Worm (Caenorhabditis elegans) whole organism, early embryonic: ENCODE measurements around the gene ZK546.2.
"Not testable (repeated sequence)": the region's sequence is repeated elsewhere in the genome, so short reads cannot be mapped to it uniquely, and the experiment has no call there.

Experiments
- B0310.2 ChIP-seq: sonication (generic microtip); optimal IDR thresholded peaks from 2 replicates; lab custom pipeline; 2016; ENCODE audit warnings: mild to moderate bottlenecking, missing genetic modification characterization, missing compliant biosample characterization
- F13C5.2 ChIP-seq: sonication (generic microtip); optimal IDR thresholded peaks from 2 replicates; lab custom pipeline; 2017; ENCODE audit warnings: mild to moderate bottlenecking, missing genetic modification characterization, inconsistent platforms, missing compliant biosample characterization
- aly-1 ChIP-seq: sonication (generic microtip); optimal IDR thresholded peaks from 2 replicates; lab custom pipeline; 2016; ENCODE audit warnings: missing genetic modification characterization, missing compliant biosample characterization
- ama-1 ChIP-seq: fragments of 150-350 bp; optimal IDR thresholded peaks from 2 replicates; lab custom pipeline; 2014
- ceh-13 ChIP-seq: fragments of 200-800 bp; sonication (Bioruptor generic); optimal IDR thresholded peaks from 2 replicates; lab custom pipeline; 2018; ENCODE audit warnings: mild to moderate bottlenecking, missing genetic modification characterization, missing compliant biosample characterization
- ceh-36 ChIP-seq: sonication (generic microtip); optimal IDR thresholded peaks from 2 replicates; lab custom pipeline; 2016; ENCODE audit warnings: missing genetic modification characterization, inconsistent platforms, missing compliant biosample characterization
- ets-7 ChIP-seq: sonication (generic microtip); optimal IDR thresholded peaks from 2 replicates; lab custom pipeline; 2016; ENCODE audit warnings: missing genotype, missing genetic modification characterization, missing compliant biosample characterization
- flt-1 ChIP-seq: fragments of 200-800 bp; sonication (Bioruptor generic); IDR thresholded peaks from 2 replicates; pipeline ENCODE4 v1.3.6; 2022; ENCODE audit warnings: missing genetic modification characterization, missing compliant biosample characterization
- hmbx-1 ChIP-seq: sonication (generic microtip); optimal IDR thresholded peaks from 2 replicates; lab custom pipeline; 2016; ENCODE audit warnings: mild to moderate bottlenecking, missing genetic modification characterization, missing compliant biosample characterization
- hmg-4 ChIP-seq: fragments of 200-800 bp; sonication (Bioruptor generic); optimal IDR thresholded peaks from 2 replicates; lab custom pipeline; 2018; ENCODE audit warnings: mild to moderate bottlenecking, missing genetic modification characterization, missing compliant biosample characterization
- hnd-1 ChIP-seq: sonication (generic microtip); optimal IDR thresholded peaks from 2 replicates; lab custom pipeline; 2016; ENCODE audit warnings: missing genetic modification characterization, missing compliant biosample characterization
- pes-1 ChIP-seq: fragments of 200-800 bp; sonication (Bioruptor generic); IDR thresholded peaks from 2 replicates; pipeline ENCODE4 v1.3.6; 2022; ENCODE audit warnings: missing genetic modification reagents, missing genetic modification characterization, missing compliant biosample characterization
- scrt-1 ChIP-seq: fragments of 200-800 bp; sonication (Bioruptor generic); IDR thresholded peaks from 2 replicates; pipeline ENCODE4 v1.3.6; 2022; ENCODE audit warnings: missing genetic modification characterization, missing compliant biosample characterization
- sea-1 ChIP-seq: fragments of 200-800 bp; sonication (Bioruptor generic); conservative IDR thresholded peaks from 2 replicates; pipeline ENCODE4 v1.3.6; 2022; ENCODE audit warnings: missing genetic modification characterization, missing compliant biosample characterization
- tbx-11 ChIP-seq: fragments of 200-800 bp; sonication (Bioruptor generic); IDR thresholded peaks from 2 replicates; pipeline ENCODE4 v1.3.6; 2022; ENCODE audit warnings: missing genetic modification characterization, missing compliant biosample characterization
- tbx-37 ChIP-seq: fragments of 200-800 bp; sonication (Bioruptor generic); conservative IDR thresholded peaks from 2 replicates; pipeline ENCODE4 v1.3.6; 2022; ENCODE audit warnings: missing genetic modification reagents, missing genetic modification characterization, missing compliant biosample characterization
- tra-4 ChIP-seq: sonication (generic microtip); optimal IDR thresholded peaks from 2 replicates; lab custom pipeline; 2017; ENCODE audit warnings: missing genetic modification characterization, missing compliant biosample characterization

ZK546.2 gene

ce11 chrII:4908160-4908559, 37.7 kb upstream of the ZK546.2 start:
- TF ChIP-seq hmbx-1 (tag; lab: Kevin White, UChicago) (no peak), flt-1 (no peak), hmg-4 (no peak), ets-7 (no peak), tbx-11 (no peak), B0310.2 (tag; lab: Kevin White, UChicago) (no peak), scrt-1 (GFP tag; lab: Robert Waterston, UW) (no peak), ceh-36 (tag; lab: Kevin White, UChicago) (no peak), ceh-13 (GFP tag; lab: Kevin White, UChicago) (no peak), tbx-37 (GFP tag; lab: Robert Waterston, UW) (no peak), tra-4 (tag; lab: Kevin White, UChicago) (no peak), pes-1 (no peak), ama-1 (no peak)

- no peak for TF ChIP-seq aly-1 (tag; lab: Kevin White, UChicago)
- TF ChIP-seq hnd-1, result no peak
- no peak for TF ChIP-seq hmbx-1 (tag; lab: Kevin White, UChicago)
- no peak for TF ChIP-seq tra-4 (tag; lab: Kevin White, UChicago)
- TF ChIP-seq ceh-36 (tag; lab: Kevin White, UChicago), result no peak
- TF ChIP-seq flt-1, result no peak
These were observed 31.6 kb upstream of the ZK546.2 start, which contains the start of gene R05F9.11 for ce11 chrII:4914214-4914613. Gene R05F9.11, minus strand, starts transcription at chrII:4914218.

- no peak for TF ChIP-seq aly-1 (tag; lab: Kevin White, UChicago)
- no peak for TF ChIP-seq ceh-13 (GFP tag; lab: Kevin White, UChicago)
- no peak for TF ChIP-seq sea-1 (GFP tag; lab: Robert Waterston, UW)
- no peak for TF ChIP-seq ama-1
- no peak for TF ChIP-seq scrt-1 (GFP tag; lab: Robert Waterston, UW)
- TF ChIP-seq flt-1, result no peak
- TF ChIP-seq hnd-1, result no peak
- no peak for TF ChIP-seq B0310.2 (tag; lab: Kevin White, UChicago)
- no peak for TF ChIP-seq tbx-37 (GFP tag; lab: Robert Waterston, UW)
- TF ChIP-seq F13C5.2 (tag; lab: Kevin White, UChicago), result no peak
- no peak for TF ChIP-seq tbx-11
- no peak for TF ChIP-seq tra-4 (tag; lab: Kevin White, UChicago)
- TF ChIP-seq hmbx-1 (tag; lab: Kevin White, UChicago), result no peak
- TF ChIP-seq ceh-36 (tag; lab: Kevin White, UChicago), result no peak
- no peak for TF ChIP-seq ets-7
- no peak for TF ChIP-seq pes-1
- TF ChIP-seq hmg-4, result no peak
These were observed 30.3 kb upstream of the ZK546.2 start for ce11 chrII:4915572-4915971.

ce11 chrII:4916462-4916861, 29.4 kb upstream of the ZK546.2 start, which contains the start of gene msp-31:
Gene msp-31, minus strand, starts transcription at chrII:4916562.
- not testable (repeated sequence) for TF ChIP-seq flt-1; ets-7; sea-1 (GFP tag; lab: Robert Waterston, UW)

ce11 chrII:4918501-4919021, 27.3 kb upstream of the ZK546.2 start:
- TF ChIP-seq pes-1 (no peak), scrt-1 (GFP tag; lab: Robert Waterston, UW) (no peak), tbx-37 (GFP tag; lab: Robert Waterston, UW) (no peak), aly-1 (tag; lab: Kevin White, UChicago) (no peak), hnd-1 (no peak), hmg-4 (no peak), ceh-13 (GFP tag; lab: Kevin White, UChicago) (no peak), hmbx-1 (tag; lab: Kevin White, UChicago) (no peak), flt-1 (no peak), F13C5.2 (tag; lab: Kevin White, UChicago) (no peak), ets-7 (no peak), tbx-11 (no peak), ceh-36 (tag; lab: Kevin White, UChicago) (no peak), ama-1 (no peak), sea-1 (GFP tag; lab: Robert Waterston, UW) (no peak), tra-4 (tag; lab: Kevin White, UChicago) (no peak), B0310.2 (tag; lab: Kevin White, UChicago) (no peak)

- no peak for TF ChIP-seq ama-1
- no peak for TF ChIP-seq sea-1 (GFP tag; lab: Robert Waterston, UW)
- TF ChIP-seq aly-1 (tag; lab: Kevin White, UChicago), result no peak
- no peak for TF ChIP-seq tbx-37 (GFP tag; lab: Robert Waterston, UW)
- no peak for TF ChIP-seq ets-7
- no peak for TF ChIP-seq tbx-11
- TF ChIP-seq flt-1, result no peak
- no peak for TF ChIP-seq hmbx-1 (tag; lab: Kevin White, UChicago)
- no peak for TF ChIP-seq ceh-13 (GFP tag; lab: Kevin White, UChicago)
- TF ChIP-seq ceh-36 (tag; lab: Kevin White, UChicago), result no peak
- TF ChIP-seq F13C5.2 (tag; lab: Kevin White, UChicago), result no peak
- TF ChIP-seq hnd-1, result no peak
- no peak for TF ChIP-seq pes-1
- no peak for TF ChIP-seq scrt-1 (GFP tag; lab: Robert Waterston, UW)
- no peak for TF ChIP-seq hmg-4
- no peak for TF ChIP-seq tra-4 (tag; lab: Kevin White, UChicago)
- no peak for TF ChIP-seq B0310.2 (tag; lab: Kevin White, UChicago)
These were observed 25.2 kb upstream of the ZK546.2 start for ce11 chrII:4920608-4921007.

ce11 chrII:4924729-4925128, 21.1 kb upstream of the ZK546.2 start:
- TF ChIP-seq pes-1 (no peak), flt-1 (no peak), sea-1 (GFP tag; lab: Robert Waterston, UW) (no peak), B0310.2 (tag; lab: Kevin White, UChicago) (no peak), F13C5.2 (tag; lab: Kevin White, UChicago) (no peak), ceh-36 (tag; lab: Kevin White, UChicago) (no peak), tbx-37 (GFP tag; lab: Robert Waterston, UW) (no peak), hmg-4 (no peak), scrt-1 (GFP tag; lab: Robert Waterston, UW) (no peak), tbx-11 (no peak), ama-1 (no peak), ets-7 (no peak), hmbx-1 (tag; lab: Kevin White, UChicago) (no peak), hnd-1 (no peak), aly-1 (tag; lab: Kevin White, UChicago) (no peak), tra-4 (tag; lab: Kevin White, UChicago) (no peak), ceh-13 (GFP tag; lab: Kevin White, UChicago) (no peak)
